Fruit fly (Drosophila melanogaster): ENCODE results near the gene Chd1.

- TF ChIP-seq CG8478 (optimal IDR thresholded peaks at IDR 0.05) (no peak), CTCF (optimal IDR thresholded peaks at IDR 0.05) (no peak)
Observed at dm6 chr2L:2957547-2958174, 29.9 kb downstream of the Chd1 start.

Data from S2 (cell line).